Fruit fly (Drosophila melanogaster) whole organism, prepupa: ENCODE measurements around the gene CG15308.

ENCODE experiments used
- Blimp-1 ChIP-seq: fragments of 200-800 bp; sonication (Bioruptor generic); optimal IDR thresholded peaks from 3 replicates; lab custom pipeline; 2017; ENCODE audit warnings: missing biosample characterization, missing genetic modification characterization, mild to moderate bottlenecking, moderate library complexity, missing genetic modification reagents
- CG10631 ChIP-seq: fragments of 200-800 bp; sonication (Bioruptor generic); optimal IDR thresholded peaks from 2 replicates; lab custom pipeline; 2016; ENCODE audit warnings: missing biosample characterization, missing genetic modification characterization
- CG11294 ChIP-seq: fragments of 200-800 bp; sonication (Bioruptor generic); IDR thresholded peaks from 2 replicates; pipeline ENCODE4 v1.3.6; 2022; ENCODE audit warnings: missing biosample characterization, missing genetic modification characterization
- CG11762 ChIP-seq: fragments of 200-800 bp; sonication (Bioruptor generic); optimal IDR thresholded peaks from 3 replicates; lab custom pipeline; 2016; ENCODE audit warnings: missing biosample characterization, missing genetic modification characterization; ENCODE audit not compliant: insufficient read depth
- CG15336 ChIP-seq: fragments of 200-800 bp; sonication (Bioruptor generic); IDR thresholded peaks from 2 replicates; pipeline ENCODE4 v1.3.6; 2022; ENCODE audit warnings: missing biosample characterization, missing genetic modification characterization
- CG3032 ChIP-seq: fragments of 200-800 bp; optimal IDR thresholded peaks from 2 replicates; lab custom pipeline; 2019; ENCODE audit warnings: missing biosample characterization, mild to moderate bottlenecking, missing genetic modification characterization, moderate library complexity
- CG32006 ChIP-seq: fragments of 200-800 bp; sonication (Bioruptor generic); optimal IDR thresholded peaks from 3 replicates; lab custom pipeline; 2017; ENCODE audit warnings: missing biosample characterization, mild to moderate bottlenecking, missing genetic modification characterization
- CG34406 ChIP-seq: fragments of 200-800 bp; sonication (Bioruptor generic); optimal IDR thresholded peaks from 3 replicates; lab custom pipeline; 2016; ENCODE audit warnings: missing biosample characterization, missing genetic modification characterization
- CG6163 ChIP-seq: fragments of 200-800 bp; sonication (Bioruptor generic); IDR thresholded peaks from 3 replicates; pipeline ENCODE4 v1.3.6; 2022; ENCODE audit warnings: missing biosample characterization, missing genetic modification characterization
- CG6276 ChIP-seq: fragments of 200-800 bp; sonication (Bioruptor generic); optimal IDR thresholded peaks from 2 replicates; lab custom pipeline; 2017; ENCODE audit warnings: missing biosample characterization, mild to moderate bottlenecking, missing genetic modification characterization
- CG6808 ChIP-seq: fragments of 200-800 bp; sonication (Bioruptor generic); optimal IDR thresholded peaks from 3 replicates; lab custom pipeline; 2017; ENCODE audit warnings: missing biosample characterization, missing genetic modification characterization, mild to moderate bottlenecking, moderate library complexity, missing genetic modification reagents
- CG7368 ChIP-seq: fragments of 200-800 bp; sonication (Bioruptor generic); optimal IDR thresholded peaks from 3 replicates; lab custom pipeline; 2016; ENCODE audit warnings: missing biosample characterization, missing genetic modification characterization
- CG8119 ChIP-seq: fragments of 200-800 bp; sonication (Bioruptor generic); IDR thresholded peaks from 3 replicates; pipeline ENCODE4 v1.3.6; 2022; ENCODE audit warnings: missing biosample characterization, missing genetic modification characterization
- CG8632 ChIP-seq: fragments of 200-800 bp; sonication (Bioruptor generic); optimal IDR thresholded peaks from 3 replicates; lab custom pipeline; 2016; ENCODE audit warnings: missing biosample characterization, missing genetic modification characterization
- CG9139 ChIP-seq: fragments of 200-800 bp; sonication (Bioruptor generic); optimal IDR thresholded peaks from 3 replicates; lab custom pipeline; 2017; ENCODE audit warnings: missing biosample characterization, mild to moderate bottlenecking, missing genetic modification characterization
- Eip75B ChIP-seq: fragments of 200-800 bp; sonication (Bioruptor generic); optimal IDR thresholded peaks from 3 replicates; lab custom pipeline; 2016; ENCODE audit warnings: missing biosample characterization, missing genetic modification characterization
- Eip78C ChIP-seq: fragments of 200-800 bp; sonication (Bioruptor generic); peaks from one replicate; lab custom pipeline; 2016; ENCODE audit warnings: missing biosample characterization, missing genetic modification characterization
- Eip93F ChIP-seq: fragments of 200-800 bp; sonication (Bioruptor generic); optimal IDR thresholded peaks from 2 replicates; lab custom pipeline; 2016; ENCODE audit warnings: missing biosample characterization, mild to moderate bottlenecking, missing genetic modification characterization
- Ets21C ChIP-seq: fragments of 200-800 bp; sonication (Bioruptor generic); optimal IDR thresholded peaks from 3 replicates; lab custom pipeline; 2016; ENCODE audit warnings: missing biosample characterization, missing genetic modification characterization
- Ets96B ChIP-seq: fragments of 200-800 bp; optimal IDR thresholded peaks from 2 replicates; lab custom pipeline; 2019; ENCODE audit warnings: missing biosample characterization, mild to moderate bottlenecking, missing genetic modification characterization, moderate library complexity
- Hr38 ChIP-seq: sonication (Bioruptor generic); optimal IDR thresholded peaks from 2 replicates; lab custom pipeline; 2016; ENCODE audit warnings: missing biosample characterization, missing genetic modification characterization
- Hr39 ChIP-seq: fragments of 200-800 bp; sonication (Bioruptor generic); optimal IDR thresholded peaks from 2 replicates; lab custom pipeline; 2016; ENCODE audit warnings: missing biosample characterization, missing genetic modification characterization
- Hr4 ChIP-seq: fragments of 200-800 bp; sonication (Bioruptor generic); optimal IDR thresholded peaks from 3 replicates; lab custom pipeline; 2016; ENCODE audit warnings: missing biosample characterization, missing genetic modification characterization
- Lpt ChIP-seq: fragments of 200-800 bp; sonication (Bioruptor generic); optimal IDR thresholded peaks from 3 replicates; lab custom pipeline; 2016; ENCODE audit warnings: missing biosample characterization, missing genetic modification characterization
- OdsH ChIP-seq: fragments of 200-800 bp; sonication (Bioruptor generic); optimal IDR thresholded peaks from 3 replicates; lab custom pipeline; 2016; ENCODE audit warnings: missing biosample characterization, missing genetic modification characterization
- Smox ChIP-seq: fragments of 200-800 bp; sonication (Bioruptor generic); optimal IDR thresholded peaks from 3 replicates; lab custom pipeline; 2016; ENCODE audit warnings: missing biosample characterization, missing genetic modification characterization
- Sox14 ChIP-seq: fragments of 200-800 bp; sonication (Bioruptor generic); optimal IDR thresholded peaks from 3 replicates; lab custom pipeline; 2016; ENCODE audit warnings: missing biosample characterization, missing genetic modification characterization
- achi ChIP-seq: fragments of 200-800 bp; sonication (Bioruptor generic); optimal IDR thresholded peaks from 3 replicates; lab custom pipeline; 2016; ENCODE audit warnings: missing biosample characterization, missing genetic modification characterization
- acj6 ChIP-seq: fragments of 200-800 bp; sonication (Bioruptor generic); optimal IDR thresholded peaks from 3 replicates; lab custom pipeline; 2016; ENCODE audit warnings: missing biosample characterization, missing genetic modification characterization
- dac ChIP-seq: fragments of 200-800 bp; sonication (Bioruptor generic); optimal IDR thresholded peaks from 2 replicates; lab custom pipeline; 2017; ENCODE audit warnings: missing biosample characterization, mild to moderate bottlenecking, missing genetic modification characterization
- dsx ChIP-seq: fragments of 200-800 bp; optimal IDR thresholded peaks from 3 replicates; lab custom pipeline; 2019; ENCODE audit warnings: missing biosample characterization, mild to moderate bottlenecking, missing genetic modification characterization, moderate library complexity; ENCODE audit not compliant: poor library complexity, severe bottlenecking
- eg ChIP-seq: fragments of 200-800 bp; sonication (Bioruptor generic); IDR thresholded peaks from 3 replicates; pipeline ENCODE4 v1.3.6; 2022; ENCODE audit warnings: missing biosample characterization, missing genetic modification characterization
- fd59A ChIP-seq: fragments of 200-800 bp; sonication (Bioruptor generic); optimal IDR thresholded peaks from 2 replicates; lab custom pipeline; 2017; ENCODE audit warnings: missing biosample characterization, mild to moderate bottlenecking, missing genetic modification characterization, missing genetic modification reagents
- fd85E ChIP-seq: fragments of 200-800 bp; sonication (Bioruptor generic); optimal IDR thresholded peaks from 3 replicates; lab custom pipeline; 2016; ENCODE audit warnings: missing biosample characterization, missing genetic modification characterization
- lz ChIP-seq: fragments of 200-800 bp; sonication (Bioruptor generic); optimal IDR thresholded peaks from 3 replicates; lab custom pipeline; 2016; ENCODE audit warnings: missing biosample characterization, missing genetic modification characterization
- net ChIP-seq: fragments of 200-800 bp; sonication (Bioruptor generic); optimal IDR thresholded peaks from 3 replicates; lab custom pipeline; 2016; ENCODE audit warnings: missing biosample characterization, missing genetic modification characterization
- pdm3 ChIP-seq: fragments of 200-800 bp; sonication (Bioruptor generic); optimal IDR thresholded peaks from 3 replicates; lab custom pipeline; 2016; ENCODE audit warnings: missing biosample characterization, missing genetic modification characterization
- spab ChIP-seq: fragments of 200-800 bp; sonication (Bioruptor generic); optimal IDR thresholded peaks from 2 replicates; lab custom pipeline; 2017; ENCODE audit warnings: missing biosample characterization, mild to moderate bottlenecking, missing genetic modification characterization, missing genetic modification reagents
- svp ChIP-seq: fragments of 200-800 bp; sonication (Bioruptor generic); peaks from one replicate; lab custom pipeline; 2016; ENCODE audit warnings: missing biosample characterization, missing genetic modification characterization
- vri ChIP-seq: fragments of 200-800 bp; sonication (Bioruptor generic); optimal IDR thresholded peaks from 3 replicates; lab custom pipeline; 2016; ENCODE audit warnings: missing biosample characterization, mild to moderate bottlenecking, missing genetic modification characterization

The CG15308 gene

DNA sequence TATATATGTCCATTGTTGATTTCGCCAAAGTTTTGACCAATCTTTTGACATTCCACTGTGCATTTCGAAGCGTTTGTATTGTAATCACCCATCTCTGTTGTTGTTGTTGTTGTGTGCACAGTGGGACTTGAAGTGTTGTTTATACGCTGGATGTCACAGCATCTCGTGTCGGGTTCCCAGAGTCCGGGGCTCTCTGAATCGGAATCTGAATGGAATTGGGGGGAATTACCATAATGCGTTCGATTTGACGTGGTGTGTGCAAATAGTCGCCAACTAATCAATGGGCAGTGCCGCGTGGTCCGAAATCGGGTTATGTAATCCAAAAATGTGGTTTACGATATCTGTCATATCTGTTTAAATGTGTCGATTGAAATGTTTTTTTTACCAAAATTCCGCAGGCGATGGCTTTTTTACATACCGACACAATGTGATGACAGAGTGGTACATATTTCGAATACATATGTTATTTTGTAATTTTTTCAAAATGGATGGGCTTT is 15.1 kb upstream of the CG15308 start:
- TF ChIP-seq CG10631 (GFP tag; lab: Kevin White, UChicago), result no peak
- TF ChIP-seq svp (GFP tag; lab: Kevin White, UChicago), result peak; percentile 55

DNA sequence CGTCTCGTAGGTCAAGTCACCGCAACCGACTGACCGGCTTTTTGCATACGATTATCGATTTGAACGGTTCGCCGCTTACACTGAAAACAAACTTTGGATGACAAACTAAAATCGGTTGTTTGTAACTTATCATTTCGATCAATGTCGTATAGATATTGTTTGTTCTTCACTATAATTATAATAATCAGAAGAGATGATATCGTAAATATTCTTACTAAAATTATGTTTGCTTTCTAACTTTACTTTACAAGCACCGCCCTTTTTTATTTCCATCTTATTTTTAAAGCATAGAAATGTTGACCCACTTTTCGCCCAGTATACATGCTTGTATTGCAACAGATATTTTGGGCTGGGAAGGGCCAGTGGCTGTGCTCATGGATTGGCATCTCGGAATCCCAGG is 14.1 kb upstream of the CG15308 start, which contains the start of gene CG2961:
TSS of gene CG2961 (minus strand) at position 16 of the 400 bp plus-strand sequence.
- TF ChIP-seq Ets21C (no peak), CG8119 (GFP tag; lab: Robert Waterston, UW) (0 out of 3 replicates have a peak, but pooled peaks have one; percentile 20), Eip78C (GFP tag; lab: Kevin White, UChicago) (peak; percentile 59), Smox (GFP tag; lab: Kevin White, UChicago) (no peak), spab (GFP tag; lab: Kevin White, UChicago) (no peak), dac (GFP tag; lab: Kevin White, UChicago) (no peak), CG6808 (GFP tag; lab: Kevin White, UChicago) (no peak), dsx (GFP tag; lab: Kevin White, UChicago) (no peak), Eip93F (GFP tag; lab: Kevin White, UChicago) (no peak), CG9139 (GFP tag; lab: Kevin White, UChicago) (no peak), Blimp-1 (GFP tag; lab: Kevin White, UChicago) (no peak), CG32006 (peak; percentile 14), Sox14 (peak; percentile 8), CG3032 (tag; lab: Kevin White, UChicago) (no peak), CG11762 (GFP tag; lab: Kevin White, UChicago) (no peak), CG11294 (GFP tag; lab: Robert Waterston, UW) (no peak), CG6163 (GFP tag; lab: Robert Waterston, UW) (no peak), CG8632 (no peak), acj6 (GFP tag; lab: Kevin White, UChicago) (peak; percentile 2), achi (GFP tag; lab: Kevin White, UChicago) (peak; percentile 4), Eip75B (GFP tag; lab: Kevin White, UChicago) (no peak), Hr38 (GFP tag; lab: Kevin White, UChicago) (no peak), pdm3 (peak; percentile 2), CG15336 (GFP tag; lab: Robert Waterston, UW) (0 out of 2 replicates have a peak, but pooled peaks have one; percentile 25), fd85E (GFP tag; lab: Kevin White, UChicago) (no peak), Hr4 (GFP tag; lab: Kevin White, UChicago) (no peak), lz (GFP tag; lab: Kevin White, UChicago) (no peak), Hr39 (GFP tag; lab: Kevin White, UChicago) (no peak), CG6276 (no peak), fd59A (GFP tag; lab: Kevin White, UChicago) (no peak), CG34406 (GFP tag; lab: Kevin White, UChicago) (no peak), CG7368 (GFP tag; lab: Kevin White, UChicago) (no peak), svp (GFP tag; lab: Kevin White, UChicago) (peak; percentile 66), Ets96B (tag; lab: Kevin White, UChicago) (peak; percentile 21), OdsH (peak; percentile 21), vri (GFP tag; lab: Kevin White, UChicago) (no peak)

DNA sequence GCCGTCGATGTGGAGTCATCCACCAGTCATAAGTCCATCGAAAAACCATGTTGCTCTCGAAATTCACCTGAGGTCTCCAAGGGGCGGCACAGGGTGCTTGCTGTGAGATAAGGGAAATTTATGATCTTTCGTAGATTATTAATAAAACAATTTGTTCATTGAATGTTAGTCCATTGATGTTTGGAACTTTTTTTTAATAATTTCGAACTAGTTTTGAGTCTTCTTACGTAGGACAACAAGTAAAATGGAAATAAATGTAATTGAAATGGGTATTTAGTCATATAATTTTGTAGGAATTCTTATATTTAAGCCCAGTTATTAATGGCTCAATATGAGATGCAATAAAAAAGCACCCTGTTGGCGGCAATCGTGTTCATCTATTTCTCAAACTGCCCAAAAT is 13.6 kb upstream of the CG15308 start:
- peak; percentile 51 for TF ChIP-seq Eip78C (GFP tag; lab: Kevin White, UChicago)
- TF ChIP-seq CG32006, result peak; percentile 14
- TF ChIP-seq svp (GFP tag; lab: Kevin White, UChicago), result peak; percentile 58
- TF ChIP-seq Eip93F (GFP tag; lab: Kevin White, UChicago), result no peak
- peak; percentile 3 for TF ChIP-seq net (GFP tag; lab: Kevin White, UChicago)
- peak; percentile 17 for TF ChIP-seq Lpt (GFP tag; lab: Kevin White, UChicago)
- TF ChIP-seq CG8119 (GFP tag; lab: Robert Waterston, UW), result peak; percentile 75
- peak; percentile 11; the same call in 1 of the 3 replicates for TF ChIP-seq eg (GFP tag; lab: Robert Waterston, UW)
- no peak for TF ChIP-seq Eip75B (GFP tag; lab: Kevin White, UChicago)
- TF ChIP-seq Hr4 (GFP tag; lab: Kevin White, UChicago), result no peak
- peak; percentile 70 for TF ChIP-seq CG15336 (GFP tag; lab: Robert Waterston, UW)
- TF ChIP-seq CG8632, result peak; percentile 2
